Fruit fly (Drosophila melanogaster): Measurements from ENCODE around the gene CG3345.

Gene CG3345

DNA sequence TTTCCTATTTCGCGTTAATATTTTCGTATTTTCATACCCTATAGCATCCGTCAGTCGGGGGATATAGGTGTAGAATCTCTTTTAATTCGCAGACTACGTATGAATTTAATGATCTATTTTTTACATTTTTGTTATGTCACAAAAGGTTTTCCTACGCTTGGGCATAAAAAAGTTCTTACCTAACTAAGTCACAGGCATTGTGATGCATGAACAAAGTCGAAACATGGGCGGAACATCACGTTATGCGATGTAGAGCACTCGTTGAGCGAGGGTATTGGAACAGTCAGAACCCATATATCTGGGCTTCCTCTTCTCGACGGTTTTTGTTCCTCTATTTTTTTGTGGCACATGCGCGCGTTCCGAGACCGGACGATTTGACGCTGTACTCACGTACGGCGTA is 40.3 kb downstream of the CG3345 start (continued):
- TF ChIP-seq CG12391 (tag; optimal IDR thresholded peaks at IDR 0.05) = no peak
- TF ChIP-seq NK7.1 (GFP tag; optimal IDR thresholded peaks at IDR 0.05) = no peak
- TF ChIP-seq shn (GFP tag; optimal IDR thresholded peaks at IDR 0.05) = peak; percentile 26
- TF ChIP-seq E2f1 (GFP tag; IDR thresholded peaks at IDR 0.05) = peak; percentile 10; the same call in 1 of the 2 replicates
- no peak for TF ChIP-seq cas (GFP tag; IDR thresholded peaks at IDR 0.05)
- TF ChIP-seq row (GFP tag; IDR thresholded peaks at IDR 0.05) = peak; percentile 77
- no peak for TF ChIP-seq bigmax (GFP tag; optimal IDR thresholded peaks at IDR 0.05)
- TF ChIP-seq ewg (GFP tag; optimal IDR thresholded peaks at IDR 0.05) = peak; percentile 6
- TF ChIP-seq CG30431 (GFP tag; optimal IDR thresholded peaks at IDR 0.05) = no peak
- no peak for TF ChIP-seq Sry-δ (GFP tag; optimal IDR thresholded peaks at IDR 0.05)
- no peak for TF ChIP-seq hb (GFP tag; IDR thresholded peaks at IDR 0.05; ENCODE audit: partially characterized antibody)
- TF ChIP-seq CG9437 (GFP tag; optimal IDR thresholded peaks at IDR 0.05) = no peak
- no peak for TF ChIP-seq pnt (GFP tag; optimal IDR thresholded peaks at IDR 0.05)
- TF ChIP-seq CG8765 (GFP tag; IDR thresholded peaks at IDR 0.05) = no peak
- TF ChIP-seq Med (GFP tag) = peak; percentile 80
- peak; percentile 7 for TF ChIP-seq CoRest (tag; optimal IDR thresholded peaks at IDR 0.05)
- TF ChIP-seq Xrp1 (GFP tag; IDR thresholded peaks at IDR 0.05) = 0 out of 2 replicates have a peak, but pooled peaks have one; percentile 28
- TF ChIP-seq Meics (GFP tag; optimal IDR thresholded peaks at IDR 0.05) = peak; percentile 19
- no peak for TF ChIP-seq sna (GFP tag; IDR thresholded peaks at IDR 0.05; ENCODE audit: partially characterized antibody)
- no peak for TF ChIP-seq NfI (GFP tag; optimal IDR thresholded peaks at IDR 0.05)
- TF ChIP-seq sr (GFP tag; IDR thresholded peaks at IDR 0.05) = no peak
- peak; percentile 21 for TF ChIP-seq CG13894 (tag; optimal IDR thresholded peaks at IDR 0.05)
- TF ChIP-seq BEAF-32 (GFP tag; optimal IDR thresholded peaks at IDR 0.05) = no peak
- TF ChIP-seq CG2712 (tag; optimal IDR thresholded peaks at IDR 0.05) = peak; percentile 14
- TF ChIP-seq CG18599 (GFP tag; optimal IDR thresholded peaks at IDR 0.05) = peak; percentile 37
- no peak for TF ChIP-seq CG17612 (GFP tag; IDR thresholded peaks at IDR 0.05)
- TF ChIP-seq Scr (GFP tag; IDR thresholded peaks at IDR 0.05; ENCODE audit: partially characterized antibody) = no peak
- no peak for TF ChIP-seq cwo (GFP tag; optimal IDR thresholded peaks at IDR 0.05)
- no peak for TF ChIP-seq H2.0 (GFP tag; IDR thresholded peaks at IDR 0.05)
- no peak for TF ChIP-seq Usf (GFP tag; optimal IDR thresholded peaks at IDR 0.05)
- no peak for TF ChIP-seq CG10959 (GFP tag; IDR thresholded peaks at IDR 0.05)
- TF ChIP-seq CG9932 (GFP tag; IDR thresholded peaks at IDR 0.05) = peak; percentile 29; the same call in 1 of the 2 replicates
- TF ChIP-seq PHDP (tag; optimal IDR thresholded peaks at IDR 0.05) = peak; percentile 30
- peak; percentile 12; the same call in 1 of the 2 replicates for TF ChIP-seq vvl (GFP tag; IDR thresholded peaks at IDR 0.05)
- no peak for TF ChIP-seq insv (GFP tag; optimal IDR thresholded peaks at IDR 0.05)
- peak; percentile 16 for TF ChIP-seq Dip3 (GFP tag; optimal IDR thresholded peaks at IDR 0.05)
- TF ChIP-seq ind (GFP tag; optimal IDR thresholded peaks at IDR 0.05) = peak; percentile 13
- 0 out of 2 replicates have a peak, but pooled peaks have one; percentile 14 for TF ChIP-seq CG32532 (GFP tag; IDR thresholded peaks at IDR 0.05)
- no peak for TF ChIP-seq ci (GFP tag; IDR thresholded peaks at IDR 0.05)
- no peak for TF ChIP-seq exex (tag; optimal IDR thresholded peaks at IDR 0.05)
- no peak for TF ChIP-seq CG10209 (GFP tag; optimal IDR thresholded peaks at IDR 0.05)
- TF ChIP-seq CG1529 (GFP tag; optimal IDR thresholded peaks at IDR 0.05) = no peak
- TF ChIP-seq CG9609 (GFP tag; optimal IDR thresholded peaks at IDR 0.05) = peak; percentile 8
- TF ChIP-seq Ravus (GFP tag; IDR thresholded peaks at IDR 0.05) = no peak
- no peak for TF ChIP-seq CG8290 (GFP tag; optimal IDR thresholded peaks at IDR 0.05)
- TF ChIP-seq CG8290 (tag; optimal IDR thresholded peaks at IDR 0.05) = peak in 1 of 2 experiments; percentile 4
- no peak for TF ChIP-seq CG13424 (tag; optimal IDR thresholded peaks at IDR 0.05)
- no peak for TF ChIP-seq Dbx (GFP tag; IDR thresholded peaks at IDR 0.05)
- peak; percentile 29 for TF ChIP-seq CG7786 (GFP tag; optimal IDR thresholded peaks at IDR 0.05)
- TF ChIP-seq lmd (GFP tag; IDR thresholded peaks at IDR 0.05) = peak; percentile 54
- no peak for TF ChIP-seq tna (GFP tag; IDR thresholded peaks at IDR 0.05; ENCODE audit: partially characterized antibody)
